Worm (Caenorhabditis elegans): ENCODE data around the gene fem-1.

Gene fem-1

ce11 chrIV:5580588-5581308, 43.0 kb upstream of the fem-1 start:
- TF ChIP-seq fos-1 (tag; optimal IDR thresholded peaks at IDR 0.05) (no peak), nhr-43 (tag; optimal IDR thresholded peaks at IDR 0.05; ENCODE audit: poor library complexity, severe bottlenecking) (no peak), sea-2 (GFP tag; optimal IDR thresholded peaks at IDR 0.05) (no peak), egl-5 (tag; optimal IDR thresholded peaks at IDR 0.05) (peak; percentile 49), ztf-4 (tag; optimal IDR thresholded peaks at IDR 0.05) (no peak), unc-62 (GFP tag; optimal IDR thresholded peaks at IDR 0.05) (no peak), nhr-23 (tag; optimal IDR thresholded peaks at IDR 0.05) (no peak), pqm-1 (tag; optimal IDR thresholded peaks at IDR 0.05) (peak; percentile 70), nhr-67 (tag; optimal IDR thresholded peaks at IDR 0.05) (no peak), ceh-16 (tag; optimal IDR thresholded peaks at IDR 0.05) (no peak), ZK546.5 (tag; optimal IDR thresholded peaks at IDR 0.05) (no peak), ceh-82 (tag; optimal IDR thresholded peaks at IDR 0.05) (no peak), lsy-12 (tag; optimal IDR thresholded peaks at IDR 0.05) (no peak), eor-1 (tag; optimal IDR thresholded peaks at IDR 0.05) (no peak), jun-1 (tag; optimal IDR thresholded peaks at IDR 0.05) (peak; percentile 18), nfya-1 (tag; optimal IDR thresholded peaks at IDR 0.05; ENCODE audit: insufficient read depth) (no peak), ceh-28 (tag; optimal IDR thresholded peaks at IDR 0.05) (no peak), elt-1 (tag; optimal IDR thresholded peaks at IDR 0.05) (no peak), pha-4 (tag; optimal IDR thresholded peaks at IDR 0.05) (peak; percentile 75), nhr-77 (tag; optimal IDR thresholded peaks at IDR 0.05) (no peak), nhr-25 (tag; optimal IDR thresholded peaks at IDR 0.05) (no peak), tbx-2 (tag; optimal IDR thresholded peaks at IDR 0.05) (no peak), aly-2 (tag; optimal IDR thresholded peaks at IDR 0.05) (no peak), nhr-237 (tag; optimal IDR thresholded peaks at IDR 0.05) (no peak), nhr-28 (tag; optimal IDR thresholded peaks at IDR 0.05) (no peak), daf-12 (tag; optimal IDR thresholded peaks at IDR 0.05) (no peak), elt-2 (tag; optimal IDR thresholded peaks at IDR 0.05) (peak; percentile 32), zag-1 (tag; optimal IDR thresholded peaks at IDR 0.05) (no peak), nhr-76 (tag; optimal IDR thresholded peaks at IDR 0.05) (no peak), mml-1 (tag; optimal IDR thresholded peaks at IDR 0.05) (no peak), ama-1 (optimal IDR thresholded peaks at IDR 0.05) (no peak), unc-39 (tag; optimal IDR thresholded peaks at IDR 0.05) (no peak), nhr-11 (tag; optimal IDR thresholded peaks at IDR 0.05) (no peak)

DNA sequence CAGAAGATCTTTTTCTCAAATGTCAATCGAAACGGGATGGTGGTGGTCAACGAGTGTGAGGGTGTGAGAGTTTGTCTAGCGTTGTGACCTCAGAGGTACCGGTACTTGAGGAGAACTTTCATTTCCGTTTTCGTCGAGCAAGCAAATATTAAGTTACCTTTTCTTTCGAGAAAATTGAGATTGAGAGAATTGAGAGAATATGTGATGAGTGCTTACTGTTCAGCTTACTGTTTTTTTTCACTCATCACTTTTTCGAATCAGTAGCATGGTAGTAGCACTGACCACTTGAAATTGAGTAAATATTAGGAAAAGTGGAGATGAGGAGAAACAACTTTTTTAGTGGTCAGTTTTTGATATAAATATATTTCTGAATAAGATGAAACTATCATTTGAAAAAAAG, 36.3 kb upstream of the fem-1 start, which contains the start of gene T12E12.6:
Gene T12E12.6, minus strand, starts transcription at position 101 of the 400 bp plus-strand sequence.
- peak; percentile 59 for TF ChIP-seq pha-4 (tag; optimal IDR thresholded peaks at IDR 0.05)
- no peak for TF ChIP-seq pqm-1 (tag; optimal IDR thresholded peaks at IDR 0.05)

DNA sequence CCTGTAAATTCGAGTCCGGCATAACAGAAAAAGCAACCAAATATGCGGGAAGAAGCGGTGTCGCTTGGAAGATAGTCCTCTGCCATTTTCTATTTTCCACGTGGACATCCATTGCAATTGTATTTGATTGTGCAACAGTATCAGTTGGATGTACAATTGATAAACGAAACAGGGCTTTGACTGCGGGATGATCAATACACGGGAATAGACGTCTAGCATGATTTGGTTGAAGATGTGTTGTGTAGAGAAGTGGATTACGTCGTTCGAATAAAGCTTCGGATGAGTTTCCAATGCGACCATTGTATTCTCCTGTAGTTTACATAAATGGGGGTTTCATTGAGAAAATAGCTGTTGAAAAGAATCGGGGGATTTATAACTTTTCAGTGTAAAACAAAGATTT, 34.9 kb upstream of the fem-1 start:
- TF ChIP-seq fos-1 (tag; optimal IDR thresholded peaks at IDR 0.05) (no peak), nhr-28 (tag; optimal IDR thresholded peaks at IDR 0.05) (no peak), snpc-4 (tag; optimal IDR thresholded peaks at IDR 0.05) (no peak), sea-2 (GFP tag; optimal IDR thresholded peaks at IDR 0.05) (no peak), mml-1 (tag; optimal IDR thresholded peaks at IDR 0.05) (no peak), lin-39 (tag; optimal IDR thresholded peaks at IDR 0.05) (no peak), fkh-2 (tag; optimal IDR thresholded peaks at IDR 0.05) (no peak), elt-2 (tag; optimal IDR thresholded peaks at IDR 0.05) (no peak), egl-27 (tag; optimal IDR thresholded peaks at IDR 0.05) (no peak), nfya-1 (tag; optimal IDR thresholded peaks at IDR 0.05; ENCODE audit: insufficient read depth) (no peak), ceh-16 (tag; optimal IDR thresholded peaks at IDR 0.05) (no peak), ceh-82 (tag; optimal IDR thresholded peaks at IDR 0.05) (no peak), skn-1 (tag; optimal IDR thresholded peaks at IDR 0.05) (no peak), nhr-43 (tag; optimal IDR thresholded peaks at IDR 0.05; ENCODE audit: poor library complexity, severe bottlenecking) (no peak), lsy-12 (tag; optimal IDR thresholded peaks at IDR 0.05) (no peak), R02D3.7 (tag; optimal IDR thresholded peaks at IDR 0.05) (no peak), hmg-11 (tag; optimal IDR thresholded peaks at IDR 0.05) (no peak), fkh-10 (GFP tag; optimal IDR thresholded peaks at IDR 0.05) (no peak), mdl-1 (tag; optimal IDR thresholded peaks at IDR 0.05) (no peak), ZK546.5 (tag; optimal IDR thresholded peaks at IDR 0.05) (no peak)
